Worm (Caenorhabditis elegans): ENCODE measurements around the gene puf-9.

The puf-9 gene

ce11 chrX:5868030-5868429, 26.6 kb downstream of the puf-9 start:
- TF ChIP-seq ceh-31 (tag; optimal IDR thresholded peaks at IDR 0.05): peak; percentile 12
- TF ChIP-seq nfya-1 (tag; optimal IDR thresholded peaks at IDR 0.05): no peak
- TF ChIP-seq ceh-19 (GFP tag; optimal IDR thresholded peaks at IDR 0.05): no peak
- TF ChIP-seq unc-42 (tag; optimal IDR thresholded peaks at IDR 0.05): peak; percentile 4

ce11 chrX:5869603-5870002, 28.2 kb downstream of the puf-9 start:
- TF ChIP-seq ets-4 (tag; optimal IDR thresholded peaks at IDR 0.05): no peak
- TF ChIP-seq ztf-16 (tag; optimal IDR thresholded peaks at IDR 0.05): no peak
- no peak for TF ChIP-seq ceh-22 (tag; optimal IDR thresholded peaks at IDR 0.05)
- TF ChIP-seq ceh-30 (tag; optimal IDR thresholded peaks at IDR 0.05): no peak
- TF ChIP-seq unc-42 (tag; optimal IDR thresholded peaks at IDR 0.05): peak; percentile 81
- TF ChIP-seq npax-4 (tag; optimal IDR thresholded peaks at IDR 0.05): no peak
- no peak for TF ChIP-seq ceh-14 (tag; optimal IDR thresholded peaks at IDR 0.05)
- TF ChIP-seq unc-3 (GFP tag; conservative IDR thresholded peaks at IDR 0.05): no peak
- TF ChIP-seq unc-3 (tag; optimal IDR thresholded peaks at IDR 0.05): no peak
- TF ChIP-seq mec-3 (tag; optimal IDR thresholded peaks at IDR 0.05; ENCODE audit: borderline replicate concordance): no peak
- no peak for TF ChIP-seq C08G9.2 (tag; optimal IDR thresholded peaks at IDR 0.05)
- TF ChIP-seq che-1 (tag; optimal IDR thresholded peaks at IDR 0.05): no peak
- TF ChIP-seq ceh-31 (tag; optimal IDR thresholded peaks at IDR 0.05): peak; percentile 14
- TF ChIP-seq C38D4.7 (GFP tag; optimal IDR thresholded peaks at IDR 0.05): no peak

- TF ChIP-seq pqm-1 (tag; optimal IDR thresholded peaks at IDR 0.05) (no peak), ttx-3 (tag; optimal IDR thresholded peaks at IDR 0.05) (no peak), unc-86 (tag; optimal IDR thresholded peaks at IDR 0.05) (no peak), ref-2 (tag; optimal IDR thresholded peaks at IDR 0.05) (no peak), pat-9 (tag; optimal IDR thresholded peaks at IDR 0.05) (no peak), ceh-30 (tag; optimal IDR thresholded peaks at IDR 0.05) (no peak), fkh-6 (tag; optimal IDR thresholded peaks at IDR 0.05) (no peak), ceh-24 (tag; optimal IDR thresholded peaks at IDR 0.05) (no peak), ceh-34 (tag; optimal IDR thresholded peaks at IDR 0.05) (no peak)
Measured at ce11 chrX:5872153-5872552, 30.8 kb downstream of the puf-9 start.

- TF ChIP-seq ceh-14 (tag; optimal IDR thresholded peaks at IDR 0.05): no peak
- no peak for TF ChIP-seq pag-3 (tag; optimal IDR thresholded peaks at IDR 0.05; ENCODE audit: borderline replicate concordance)
- no peak for TF ChIP-seq lim-6 (tag; optimal IDR thresholded peaks at IDR 0.05)
- no peak for TF ChIP-seq eyg-1 (tag; optimal IDR thresholded peaks at IDR 0.05)
- no peak for TF ChIP-seq ceh-34 (tag; optimal IDR thresholded peaks at IDR 0.05)
- TF ChIP-seq fkh-6 (tag; optimal IDR thresholded peaks at IDR 0.05): no peak
- no peak for TF ChIP-seq ceh-2 (tag; optimal IDR thresholded peaks at IDR 0.05)
- TF ChIP-seq fax-1 (tag; optimal IDR thresholded peaks at IDR 0.05): no peak
- TF ChIP-seq C38D4.7 (GFP tag; optimal IDR thresholded peaks at IDR 0.05): no peak
- TF ChIP-seq tbx-2 (tag; optimal IDR thresholded peaks at IDR 0.05): no peak
- no peak for TF ChIP-seq nhr-11 (tag; optimal IDR thresholded peaks at IDR 0.05)
- no peak for TF ChIP-seq ttx-3 (tag; optimal IDR thresholded peaks at IDR 0.05)
- no peak for TF ChIP-seq fkh-10 (GFP tag; optimal IDR thresholded peaks at IDR 0.05)
- TF ChIP-seq unc-55 (GFP tag; optimal IDR thresholded peaks at IDR 0.05): no peak
Measured at ce11 chrX:5875567-5875966, 34.2 kb downstream of the puf-9 start, which contains the start of gene F49E10.4. F49E10.4 (plus strand) TSS chrX:5875867.

ce11 chrX:5877039-5877438, 35.6 kb downstream of the puf-9 start:
- TF ChIP-seq npax-4 (tag; optimal IDR thresholded peaks at IDR 0.05): no peak
- peak; percentile 4 for TF ChIP-seq unc-42 (tag; optimal IDR thresholded peaks at IDR 0.05)

- TF ChIP-seq fkh-10 (GFP tag; optimal IDR thresholded peaks at IDR 0.05) (no peak), syd-9 (tag; optimal IDR thresholded peaks at IDR 0.05) (no peak), unc-86 (tag; optimal IDR thresholded peaks at IDR 0.05) (no peak), hlh-13 (GFP tag; optimal IDR thresholded peaks at IDR 0.05) (no peak), ceh-6 (GFP tag; optimal IDR thresholded peaks at IDR 0.05) (no peak), ceh-45 (GFP tag; IDR thresholded peaks at IDR 0.05) (no peak), unc-55 (GFP tag; optimal IDR thresholded peaks at IDR 0.05) (no peak), fkh-6 (tag; optimal IDR thresholded peaks at IDR 0.05) (no peak), elt-4 (tag; optimal IDR thresholded peaks at IDR 0.05) (no peak), lim-6 (tag; optimal IDR thresholded peaks at IDR 0.05) (no peak), tbx-7 (tag; optimal IDR thresholded peaks at IDR 0.05) (no peak), hlh-15 (tag; optimal IDR thresholded peaks at IDR 0.05) (no peak), ceh-48 (tag; optimal IDR thresholded peaks at IDR 0.05) (no peak), ceh-34 (tag; optimal IDR thresholded peaks at IDR 0.05) (no peak), T23F11.4 (GFP tag; optimal IDR thresholded peaks at IDR 0.05) (no peak), ahr-1 (tag; optimal IDR thresholded peaks at IDR 0.05) (no peak), nhr-11 (tag; optimal IDR thresholded peaks at IDR 0.05) (no peak), sdc-2 (tag; optimal IDR thresholded peaks at IDR 0.05) (no peak)
Measured at ce11 chrX:5885565-5885964, 44.2 kb downstream of the puf-9 start, which contains the start of gene flp-7. flp-7 (plus strand) TSS chrX:5885865.
